Fruit fly (Drosophila melanogaster) whole organism, embryonic: ENCODE measurements around the gene Dhc36C.
A peak's percentile ranks its signal among the peaks of the same experiment; 100 is the strongest.

Experiments
- Adf1 ChIP-seq: fragments of 200-800 bp; sonication (Bioruptor generic); IDR thresholded peaks from 2 replicates; pipeline ENCODE4 v1.3.6; 2022; ENCODE audit warnings: missing biosample characterization, missing genetic modification characterization
- Blimp-1 ChIP-seq: fragments of 200-800 bp; sonication (Bioruptor generic); optimal IDR thresholded peaks from 3 replicates; lab custom pipeline; 2018; ENCODE audit warnings: missing biosample characterization, missing genetic modification characterization, mild to moderate bottlenecking, moderate library complexity, missing genetic modification reagents
- CG10147 ChIP-seq: fragments of 200-800 bp; sonication (Bioruptor generic); optimal IDR thresholded peaks from 2 replicates; lab custom pipeline; 2019; ENCODE audit warnings: missing biosample characterization, mild to moderate bottlenecking, missing genetic modification characterization, moderate library complexity
- CG11695 ChIP-seq: fragments of 200-800 bp; sonication (Bioruptor generic); IDR thresholded peaks from 3 replicates; pipeline ENCODE4 v1.3.6; 2022; ENCODE audit warnings: missing biosample characterization, missing genetic modification characterization
- CG12659 ChIP-seq: fragments of 200-800 bp; sonication (Bioruptor generic); optimal IDR thresholded peaks from 3 replicates; lab custom pipeline; 2017; ENCODE audit warnings: mild to moderate bottlenecking, missing biosample characterization, missing genetic modification reagents, missing genetic modification characterization
- CG13894 ChIP-seq: fragments of 200-800 bp; sonication (Bioruptor generic); optimal IDR thresholded peaks from 3 replicates; lab custom pipeline; 2018; ENCODE audit warnings: missing biosample characterization, mild to moderate bottlenecking, missing genetic modification characterization, moderate library complexity
- CG14710 ChIP-seq: fragments of 200-800 bp; sonication (Bioruptor generic); optimal IDR thresholded peaks from 3 replicates; lab custom pipeline; 2019; ENCODE audit warnings: missing biosample characterization, mild to moderate bottlenecking, missing genetic modification characterization, moderate library complexity
- CG1602 ChIP-seq: fragments of 200-800 bp; sonication (Bioruptor generic); optimal IDR thresholded peaks from 3 replicates; lab custom pipeline; 2016; ENCODE audit warnings: missing biosample characterization, missing genetic modification characterization
- CG17385 ChIP-seq: fragments of 200-800 bp; sonication (Bioruptor generic); optimal IDR thresholded peaks from 3 replicates; lab custom pipeline; 2018; ENCODE audit warnings: missing biosample characterization, mild to moderate bottlenecking, missing genetic modification characterization
- CG18619 ChIP-seq: fragments of 200-800 bp; sonication (Bioruptor generic); optimal IDR thresholded peaks from 3 replicates; lab custom pipeline; 2017; ENCODE audit warnings: missing biosample characterization, mild to moderate bottlenecking, missing genetic modification characterization
- CG2889 ChIP-seq: fragments of 200-800 bp; sonication (Bioruptor generic); IDR thresholded peaks from 3 replicates; pipeline ENCODE4 v1.3.6; 2022; ENCODE audit warnings: missing biosample characterization, missing genetic modification characterization
- CG3847 ChIP-seq: fragments of 200-800 bp; sonication (Bioruptor generic); IDR thresholded peaks from 2 replicates; pipeline ENCODE4 v1.3.6; 2022; ENCODE audit warnings: missing biosample characterization, missing genetic modification characterization
- CG4360 ChIP-seq: fragments of 200-800 bp; sonication (Bioruptor generic); IDR thresholded peaks from 2 replicates; pipeline ENCODE4 v1.3.6; 2022; ENCODE audit warnings: missing biosample characterization, missing genetic modification characterization
- CG4404 ChIP-seq: fragments of 200-800 bp; sonication (Bioruptor generic); IDR thresholded peaks from 2 replicates; pipeline ENCODE4 v1.3.6; 2022; ENCODE audit warnings: missing biosample characterization, missing genetic modification characterization
- CG5245 ChIP-seq: fragments of 200-800 bp; sonication (Bioruptor generic); optimal IDR thresholded peaks from 3 replicates; lab custom pipeline; 2016; ENCODE audit warnings: missing biosample characterization, missing genetic modification characterization
- CG9876 ChIP-seq: fragments of 200-800 bp; sonication (Bioruptor generic); optimal IDR thresholded peaks from 2 replicates; lab custom pipeline; 2016; ENCODE audit warnings: missing biosample characterization, missing genetic modification characterization
- D19B ChIP-seq: fragments of 200-800 bp; sonication (Bioruptor generic); optimal IDR thresholded peaks from 2 replicates; lab custom pipeline; 2017; ENCODE audit warnings: missing biosample characterization, mild to moderate bottlenecking, missing genetic modification characterization
- Deaf1 ChIP-seq: fragments of 200-800 bp; optimal IDR thresholded peaks from 3 replicates; lab custom pipeline; 2019; ENCODE audit warnings: missing biosample characterization, mild to moderate bottlenecking, missing genetic modification characterization, moderate library complexity
- Drgx ChIP-seq: fragments of 200-800 bp; sonication (Bioruptor generic); IDR thresholded peaks from 2 replicates; pipeline ENCODE4 v1.3.6; 2022; ENCODE audit warnings: missing biosample characterization, missing genetic modification characterization
- Ets97D ChIP-seq: fragments of 200-800 bp; sonication (Bioruptor generic); optimal IDR thresholded peaks from 3 replicates; lab custom pipeline; 2016; ENCODE audit warnings: missing biosample characterization, missing genetic modification characterization
- Fer1 ChIP-seq: fragments of 200-800 bp; sonication (Bioruptor generic); optimal IDR thresholded peaks from 2 replicates; lab custom pipeline; 2017; ENCODE audit warnings: missing biosample characterization, mild to moderate bottlenecking, missing genetic modification characterization
- HLHmδ ChIP-seq: fragments of 200-800 bp; sonication (Bioruptor generic); optimal IDR thresholded peaks from 2 replicates; lab custom pipeline; 2018; ENCODE audit warnings: missing biosample characterization, mild to moderate bottlenecking, missing genetic modification characterization, moderate library complexity
- Hey ChIP-seq: fragments of 200-800 bp; sonication (Bioruptor generic); optimal IDR thresholded peaks from 3 replicates; lab custom pipeline; 2018; ENCODE audit warnings: missing biosample characterization, mild to moderate bottlenecking, missing genetic modification characterization
- Hr51 ChIP-seq, 2 experiments: fragments of 200-800 bp; sonication (Bioruptor generic); optimal IDR thresholded peaks; 2 replicates in 1 of 2; 3 replicates in 1 of 2; lab custom pipeline; 2016 to 2018; ENCODE audit warnings: missing biosample characterization in 2 of 2, missing genetic modification characterization in 2 of 2, mild to moderate bottlenecking in 1 of 2, moderate library complexity in 1 of 2
- Hr78 ChIP-seq, 2 experiments: fragments of 200-800 bp in 1 of 2; fragments of >200 bp in 1 of 2; sonication (Bioruptor generic) in 1 of 2; optimal IDR thresholded peaks; 2 replicates each; lab custom pipeline; 2017 to 2019; ENCODE audit warnings: missing biosample characterization in 2 of 2, missing genetic modification characterization in 2 of 2, mild to moderate bottlenecking in 1 of 2, moderate library complexity in 1 of 2
- Jarid2 ChIP-seq: fragments of 200-800 bp; sonication (Bioruptor generic); optimal IDR thresholded peaks from 3 replicates; lab custom pipeline; 2017; ENCODE audit warnings: mild to moderate bottlenecking, missing biosample characterization, missing genetic modification reagents, missing genetic modification characterization
- Med ChIP-seq: fragments of 200-800 bp; sonication (Bioruptor generic); peaks from one replicate; lab custom pipeline; 2016; ENCODE audit warnings: missing biosample characterization, missing genetic modification characterization, mild to moderate bottlenecking, inconsistent platforms, moderate library complexity
- Xbp1 ChIP-seq: fragments of 200-800 bp; sonication (Bioruptor generic); optimal IDR thresholded peaks from 3 replicates; lab custom pipeline; 2016; ENCODE audit warnings: missing biosample characterization, mild to moderate bottlenecking, missing genetic modification characterization
- abd-A ChIP-seq: fragments of 200-800 bp; sonication (Bioruptor generic); optimal IDR thresholded peaks from 3 replicates; lab custom pipeline; 2019; ENCODE audit warnings: missing biosample characterization, mild to moderate bottlenecking, missing genetic modification characterization, moderate library complexity
- btn ChIP-seq: fragments of 200-800 bp; sonication (Bioruptor generic); optimal IDR thresholded peaks from 2 replicates; lab custom pipeline; 2016; ENCODE audit warnings: missing biosample characterization, missing genetic modification characterization
- cas ChIP-seq: fragments of 200-800 bp; sonication (Bioruptor generic); IDR thresholded peaks from 2 replicates; pipeline ENCODE4 v1.3.6; 2022; ENCODE audit warnings: missing biosample characterization, missing genetic modification characterization
- cg ChIP-seq: fragments of 200-800 bp; sonication (Bioruptor generic); optimal IDR thresholded peaks from 3 replicates; lab custom pipeline; 2019; ENCODE audit warnings: missing biosample characterization, mild to moderate bottlenecking, missing genetic modification characterization, moderate library complexity
- ci ChIP-seq: fragments of 200-800 bp; sonication (Bioruptor generic); IDR thresholded peaks from 3 replicates; pipeline ENCODE4 v1.3.6; 2022; ENCODE audit warnings: missing biosample characterization, missing genetic modification characterization
- crol ChIP-seq: fragments of 200-800 bp; sonication (Bioruptor generic); IDR thresholded peaks from 2 replicates; pipeline ENCODE4 v1.3.6; 2022; ENCODE audit warnings: missing biosample characterization, missing genetic modification characterization
- dmrt99B ChIP-seq: fragments of 200-800 bp; sonication (Bioruptor generic); optimal IDR thresholded peaks from 2 replicates; lab custom pipeline; 2018; ENCODE audit warnings: missing biosample characterization, mild to moderate bottlenecking, missing genetic modification characterization, moderate library complexity
- fd96Cb ChIP-seq: fragments of 200-800 bp; sonication (Bioruptor generic); optimal IDR thresholded peaks from 2 replicates; lab custom pipeline; 2018; ENCODE audit warnings: missing biosample characterization, mild to moderate bottlenecking, missing genetic modification characterization, moderate library complexity
- her ChIP-seq: fragments of 200-800 bp; sonication (Bioruptor generic); optimal IDR thresholded peaks from 2 replicates; lab custom pipeline; 2016; ENCODE audit warnings: missing biosample characterization, missing genetic modification characterization
- jing ChIP-seq: fragments of 200-800 bp; sonication (Bioruptor generic); optimal IDR thresholded peaks from 2 replicates; lab custom pipeline; 2018; ENCODE audit warnings: missing biosample characterization, mild to moderate bottlenecking, missing genetic modification characterization
- nerfin-1 ChIP-seq: fragments of 200-800 bp; sonication (Bioruptor generic); optimal IDR thresholded peaks from 3 replicates; lab custom pipeline; 2019; ENCODE audit warnings: missing biosample characterization, mild to moderate bottlenecking, missing genetic modification characterization, moderate library complexity
- oc ChIP-seq: fragments of 200-800 bp; sonication (Bioruptor generic); optimal IDR thresholded peaks from 2 replicates; lab custom pipeline; 2018; ENCODE audit warnings: missing biosample characterization, mild to moderate bottlenecking, missing genetic modification characterization, moderate library complexity
- pnt ChIP-seq: fragments of 200-800 bp; sonication (Bioruptor generic); optimal IDR thresholded peaks from 3 replicates; lab custom pipeline; 2016; ENCODE audit warnings: missing biosample characterization, missing genetic modification characterization
- pros ChIP-seq: fragments of 200-800 bp; sonication (Bioruptor generic); optimal IDR thresholded peaks from 3 replicates; lab custom pipeline; 2019; ENCODE audit warnings: missing biosample characterization, mild to moderate bottlenecking, missing genetic modification characterization, moderate library complexity
- sd ChIP-seq: fragments of 200-800 bp; sonication (Bioruptor generic); optimal IDR thresholded peaks from 3 replicates; lab custom pipeline; 2018; ENCODE audit warnings: missing biosample characterization, mild to moderate bottlenecking, missing genetic modification characterization, moderate library complexity
- sqz ChIP-seq: fragments of 200-800 bp; sonication (Bioruptor generic); optimal IDR thresholded peaks from 3 replicates; lab custom pipeline; 2018; ENCODE audit warnings: missing biosample characterization, mild to moderate bottlenecking, missing genetic modification characterization
- unpg ChIP-seq: fragments of 200-800 bp; sonication (Bioruptor generic); optimal IDR thresholded peaks from 3 replicates; lab custom pipeline; 2018; ENCODE audit warnings: missing biosample characterization, mild to moderate bottlenecking, missing genetic modification characterization, moderate library complexity
- z ChIP-seq: fragments of 200-800 bp; sonication (Bioruptor generic); IDR thresholded peaks from 3 replicates; pipeline ENCODE4 v1.3.6; 2022; ENCODE audit warnings: missing biosample characterization, missing genetic modification characterization

Gene Dhc36C

dm6 chr2L:17559275-17559674 is 58.1 kb downstream of the Dhc36C start (continued):
- TF ChIP-seq btn (GFP tag; lab: Kevin White, UChicago) (no peak), CG4360 (GFP tag; lab: Robert Waterston, UW) (peak; percentile 77), cas (no peak), Adf1 (GFP tag; lab: Robert Waterston, UW) (peak; percentile 85), z (GFP tag; lab: Robert Waterston, UW) (peak; percentile 77; the same call in 1 of the 3 replicates), ci (no peak), CG9876 (GFP tag; lab: Kevin White, UChicago) (no peak), CG17385 (no peak), sqz (GFP tag; lab: Kevin White, UChicago) (peak; percentile 63), pnt (GFP tag; lab: Kevin White, UChicago) (no peak), nerfin-1 (tag; lab: Kevin White, UChicago) (peak; percentile 33), CG11695 (GFP tag; lab: Robert Waterston, UW) (no peak), fd96Cb (no peak), abd-A (tag; lab: Kevin White, UChicago) (peak; percentile 96), crol (GFP tag; lab: Robert Waterston, UW) (peak; percentile 87), unpg (GFP tag; lab: Kevin White, UChicago) (no peak), her (GFP tag; lab: Kevin White, UChicago) (no peak), CG18619 (GFP tag; lab: Kevin White, UChicago) (no peak)
- TF ChIP-seq, all 482 proteins: peak for 15

dm6 chr2L:17560125-17561019 is 59.2 kb downstream of the Dhc36C start:
- TF ChIP-seq sd (tag; lab: Kevin White, UChicago) (peak; percentile 20), CG2889 (no peak), z (GFP tag; lab: Robert Waterston, UW) (peak; percentile 92), CG18619 (GFP tag; lab: Kevin White, UChicago) (no peak), Drgx (GFP tag; lab: Robert Waterston, UW) (no peak), CG1602 (GFP tag; lab: Kevin White, UChicago) (no peak), Hr78 (GFP tag; optimal IDR thresholded peaks at IDR 0.05; lab: Kevin White, UChicago) (no peak), oc (peak; percentile 10), pros (GFP tag; lab: Kevin White, UChicago) (peak; percentile 30), CG3847 (no peak), Xbp1 (GFP tag; lab: Kevin White, UChicago) (no peak), Hey (peak; percentile 19), cg (GFP tag; lab: Kevin White, UChicago) (peak; percentile 77), dmrt99B (tag; lab: Kevin White, UChicago) (no peak), Jarid2 (GFP tag; lab: Kevin White, UChicago) (peak; percentile 0), Adf1 (GFP tag; lab: Robert Waterston, UW) (peak; percentile 96), Hr51 (GFP tag; optimal IDR thresholded peaks at IDR 0.05; lab: Kevin White, UChicago) (peak in 1 of 2 experiments; percentile 13), CG13894 (tag; lab: Kevin White, UChicago) (peak; percentile 39), crol (GFP tag; lab: Robert Waterston, UW) (peak; percentile 27; the same call in 1 of the 2 replicates), ci (peak; percentile 34; the same call in 1 of the 3 replicates), Deaf1 (tag; lab: Kevin White, UChicago) (peak; percentile 7), abd-A (tag; lab: Kevin White, UChicago) (peak; percentile 97), CG4404 (no peak), HLHmδ (GFP tag; lab: Kevin White, UChicago) (no peak), D19B (no peak), Ets97D (GFP tag; lab: Kevin White, UChicago) (no peak), Blimp-1 (GFP tag; lab: Kevin White, UChicago) (no peak), CG5245 (GFP tag; lab: Kevin White, UChicago) (no peak), Fer1 (GFP tag; lab: Kevin White, UChicago) (no peak), CG10147 (GFP tag; lab: Kevin White, UChicago) (no peak), jing (no peak), Med (GFP tag; lab: Kevin White, UChicago) (peak; percentile 77), CG12659 (GFP tag; lab: Kevin White, UChicago) (no peak), CG14710 (tag; lab: Kevin White, UChicago) (peak; percentile 47)
